Worm (Caenorhabditis elegans): Measurements from ENCODE around the gene sdz-28.

DNA sequence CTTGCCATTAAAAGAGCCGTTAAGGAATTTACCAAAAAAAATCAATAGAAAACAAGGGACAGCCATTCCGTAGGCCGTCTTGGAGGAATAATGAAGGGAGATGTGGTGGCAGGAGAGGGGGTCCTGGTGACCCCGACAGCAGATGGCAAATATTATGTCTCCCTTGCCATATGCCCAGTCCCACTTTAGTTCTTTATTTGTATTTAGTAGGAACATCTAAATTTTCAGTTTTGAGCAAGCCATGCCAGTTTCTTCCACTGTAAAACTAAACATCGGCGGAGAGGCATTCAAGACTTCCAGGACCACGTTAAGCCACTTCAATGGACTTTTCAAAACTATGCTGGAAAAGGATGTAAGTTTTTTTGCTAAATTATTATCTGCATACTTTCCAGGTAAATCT, 6.4 kb downstream of the sdz-28 start, which contains the start of gene C40A11.4:
- TF ChIP-seq dao-5 (tag; optimal IDR thresholded peaks at IDR 0.05) (no peak), W03F9.2 (tag; optimal IDR thresholded peaks at IDR 0.05) (no peak)
